Fruit fly (Drosophila melanogaster) ovary, adult (tissue): ENCODE measurements around the gene slgA.

Experiments used
- CG17801 ChIP-seq: fragments of 200-800 bp; optimal IDR thresholded peaks from 2 replicates; lab custom pipeline; 2019; ENCODE audit warnings: missing biosample characterization, mild to moderate bottlenecking, missing genetic modification characterization, moderate library complexity; ENCODE audit not compliant: partially characterized antibody

Gene slgA

DNA sequence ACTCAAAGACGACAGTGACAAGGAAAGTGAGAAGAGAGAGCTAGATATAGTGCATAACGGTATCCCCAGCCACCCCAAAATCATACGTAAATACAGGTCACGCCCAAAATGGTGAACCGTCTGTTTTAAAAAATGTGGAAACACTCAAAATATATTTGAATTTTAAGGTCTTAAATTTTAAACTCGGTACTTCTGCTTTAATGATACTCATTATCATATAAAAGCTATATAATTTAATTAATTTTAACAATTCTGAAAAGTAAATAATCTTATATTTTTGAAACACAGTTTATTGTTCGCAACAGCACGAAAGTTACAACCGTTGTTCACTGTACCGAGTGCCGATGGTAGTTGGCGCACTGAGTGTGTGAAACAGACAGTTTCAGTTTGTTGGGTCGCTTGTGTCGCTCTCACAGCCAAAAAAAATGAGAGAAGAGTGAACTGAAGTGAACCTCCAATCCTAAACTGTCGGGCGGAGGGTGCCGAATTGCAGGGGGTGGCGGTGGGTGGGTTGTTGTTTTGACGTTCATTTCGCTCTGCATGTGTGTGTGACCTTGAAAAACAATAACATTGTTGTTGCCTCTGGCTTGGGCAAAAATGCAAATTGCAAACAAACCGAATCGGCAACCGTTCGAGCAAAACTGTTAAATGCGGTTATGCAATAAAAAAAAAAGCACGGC is 7.4 kb upstream of the slgA start:
- peak; percentile 94 for TF ChIP-seq CG17801 (GFP tag; lab: Kevin White, UChicago)

DNA sequence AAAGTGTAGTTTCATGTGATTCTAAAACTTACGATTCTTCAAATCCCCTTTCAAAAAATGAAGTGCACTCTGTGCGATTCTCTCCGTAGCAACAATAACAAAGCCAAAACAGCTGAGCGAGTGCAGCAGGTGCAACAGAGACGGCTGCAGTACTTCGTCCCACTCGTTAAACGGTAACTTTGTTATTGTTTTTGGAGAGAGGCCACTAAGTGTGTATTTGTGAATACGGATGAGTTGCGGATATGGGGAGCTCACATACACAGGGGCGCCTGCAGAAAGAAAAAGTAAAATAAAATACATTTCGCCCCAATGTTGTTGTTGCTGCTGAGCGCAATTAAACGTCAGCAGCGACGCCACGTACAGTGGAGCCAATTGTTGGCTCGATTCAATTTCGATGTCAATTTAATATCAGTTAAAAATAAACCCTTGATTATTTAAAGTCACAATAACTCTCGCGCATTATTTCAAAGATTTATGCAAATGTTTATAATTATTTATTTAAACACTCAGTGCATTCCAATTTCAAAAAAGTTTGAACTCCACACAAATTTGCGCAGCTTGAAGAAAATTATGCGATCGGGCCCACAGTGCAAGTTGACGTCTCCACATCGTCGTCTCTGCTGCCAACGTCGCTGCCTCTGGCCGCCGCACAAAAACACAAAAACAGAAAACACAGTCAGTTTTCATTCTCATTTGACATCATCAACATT is 6.3 kb upstream of the slgA start:
- peak; percentile 99 for TF ChIP-seq CG17801 (GFP tag; lab: Kevin White, UChicago)

- no peak for TF ChIP-seq CG17801 (GFP tag; lab: Kevin White, UChicago)
Measured at dm6 chrX:21368410-21368918, 5.3 kb upstream of the slgA start.

DNA sequence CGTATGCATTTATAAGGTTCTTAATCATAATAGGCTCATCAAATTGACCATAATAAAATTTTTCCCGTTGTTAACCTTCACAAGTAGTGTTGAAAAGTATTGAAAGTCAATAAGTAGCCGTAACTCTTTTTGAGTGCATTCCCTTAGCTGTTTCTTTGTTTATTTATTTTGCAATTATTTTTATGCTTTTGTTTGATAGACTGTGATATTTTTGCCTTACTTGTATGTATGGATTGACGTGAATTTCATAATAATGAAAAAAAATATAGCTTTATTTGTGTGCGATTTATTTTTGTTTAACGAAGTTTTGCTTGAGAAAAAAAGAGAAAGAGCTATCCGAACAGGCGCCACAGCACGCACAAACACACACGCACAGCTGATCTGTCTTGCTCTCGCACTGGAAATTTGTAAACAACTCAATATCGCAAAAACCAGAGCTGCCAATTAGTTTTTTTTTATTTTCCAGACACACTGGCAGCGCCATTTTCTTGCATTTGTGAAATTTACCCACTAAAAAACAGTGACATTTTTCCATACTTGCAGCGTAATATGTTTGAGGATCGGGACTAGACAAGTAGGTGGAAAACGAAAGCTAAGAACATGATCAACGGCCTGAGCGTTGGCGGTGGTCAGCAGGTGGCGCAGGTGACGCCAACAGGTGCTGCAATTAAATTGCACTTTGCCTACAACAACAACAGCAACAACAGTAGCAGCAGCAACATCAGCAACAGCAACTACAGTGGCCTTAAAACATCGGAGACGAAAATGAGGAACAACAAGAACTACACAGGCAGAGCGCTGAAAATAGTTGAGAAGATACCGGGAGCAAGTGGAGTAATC is 4.4 kb upstream of the slgA start:
- no peak for TF ChIP-seq CG17801 (GFP tag; lab: Kevin White, UChicago)

DNA sequence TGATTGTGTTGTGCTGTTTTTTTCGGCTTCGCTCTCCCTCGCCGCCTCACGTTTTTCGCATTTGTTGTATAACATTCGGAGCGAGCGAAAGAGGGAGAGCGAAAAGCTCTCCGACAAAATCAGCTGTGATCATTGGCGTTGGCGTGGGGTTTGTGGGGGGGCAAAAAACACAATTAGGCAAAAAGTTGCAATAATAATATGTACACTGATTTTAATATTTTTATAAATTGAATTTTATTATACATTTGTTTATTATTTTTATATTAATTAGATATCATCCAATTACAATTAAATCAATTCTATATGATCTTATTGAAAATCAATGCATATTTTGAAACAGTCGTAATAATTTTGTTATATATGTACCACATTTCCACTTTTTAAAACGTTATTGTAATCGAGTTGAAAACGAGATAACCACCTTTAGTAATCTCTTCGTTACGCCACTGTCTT is 1.8 kb downstream of the slgA start:
- TF ChIP-seq CG17801 (GFP tag; lab: Kevin White, UChicago) = peak; percentile 83

DNA sequence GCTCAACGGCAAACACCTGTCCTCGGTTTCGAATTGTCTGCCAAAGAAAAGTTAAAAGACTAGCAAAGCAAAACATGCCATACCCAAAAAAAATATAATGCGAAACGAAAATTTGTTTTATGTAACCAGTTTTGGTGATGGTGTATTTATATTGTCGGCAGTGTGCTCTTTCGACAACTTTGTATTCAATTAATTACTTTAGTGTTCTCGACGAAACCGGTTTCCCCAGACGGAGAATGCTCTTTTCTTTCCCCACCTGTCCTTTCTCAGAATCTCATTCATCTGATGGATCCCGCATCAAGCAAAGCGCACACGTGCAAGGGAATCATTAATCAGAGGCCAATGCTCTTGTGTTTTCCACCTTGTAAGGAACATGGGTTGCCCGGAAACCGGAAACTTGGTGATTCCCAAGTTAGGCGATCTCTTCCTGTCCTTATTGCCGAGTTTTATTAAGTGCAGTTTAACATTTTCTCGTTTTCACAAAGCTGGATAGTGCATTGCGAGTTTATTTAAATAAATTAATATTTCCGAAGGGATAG is 4.6 kb downstream of the slgA start:
- no peak for TF ChIP-seq CG17801 (GFP tag; lab: Kevin White, UChicago)

- no peak for TF ChIP-seq CG17801 (GFP tag; lab: Kevin White, UChicago)
Measured at dm6 chrX:21387695-21388094, 13.9 kb downstream of the slgA start, which contains the start of gene Ddx56. TSS of gene Ddx56 (minus strand) at chrX:21387946.

dm6 chrX:21388734-21389133 is 14.9 kb downstream of the slgA start, which contains the start of gene mst:
TSS of gene mst (plus strand) at chrX:21388977.
- no peak for TF ChIP-seq CG17801 (GFP tag; lab: Kevin White, UChicago)

DNA sequence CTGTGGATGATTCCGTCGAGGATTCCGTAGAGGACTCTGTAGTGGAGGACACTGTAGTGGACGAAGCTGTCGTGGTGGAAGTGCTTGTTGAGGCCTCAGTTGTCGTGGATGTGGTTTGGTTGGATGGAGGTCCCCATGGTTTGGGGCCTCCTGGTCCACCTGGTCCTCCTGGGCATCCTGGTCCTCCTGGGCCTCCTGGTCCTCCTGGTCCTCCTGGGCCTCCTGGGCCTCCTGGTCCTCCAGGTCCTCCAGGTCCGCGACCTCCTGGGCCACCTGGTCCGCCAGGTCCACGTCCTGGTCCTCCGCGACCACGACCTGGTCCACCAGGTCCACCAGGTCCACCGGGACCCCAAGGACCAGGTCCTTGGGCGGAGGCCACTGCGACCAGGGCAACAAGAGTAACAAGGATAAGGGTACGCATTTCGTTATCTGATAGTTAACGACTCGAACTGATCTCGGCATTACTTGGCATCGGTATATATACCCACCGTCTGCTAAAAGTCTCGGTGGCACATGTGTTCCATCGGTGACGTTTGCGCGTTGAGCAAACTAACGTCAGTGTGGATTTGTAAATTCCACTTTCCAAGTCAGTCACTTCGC is 23.2 kb downstream of the slgA start, which contains the start of gene lcs:
Gene lcs, minus strand, starts transcription at position 457 of the 600 bp plus-strand sequence.
- TF ChIP-seq CG17801 (GFP tag; lab: Kevin White, UChicago) = no peak

dm6 chrX:21402672-21403071 is 28.9 kb downstream of the slgA start, which contains the start of gene whe:
TSS of gene whe (minus strand) at chrX:21402772.
- no peak for TF ChIP-seq CG17801 (GFP tag; lab: Kevin White, UChicago)

- no peak for TF ChIP-seq CG17801 (GFP tag; lab: Kevin White, UChicago)
Measured at dm6 chrX:21429156-21429555, 55.4 kb downstream of the slgA start, which contains the start of gene CG10918. TSS of gene CG10918 (minus strand) at chrX:21429256.
